Fruit fly (Drosophila melanogaster) whole organism, embryonic: ENCODE results near the gene Nse1.

Experiments used
- Atf6 ChIP-seq: fragments of 200-800 bp; sonication (Bioruptor generic); IDR thresholded peaks from 2 replicates; pipeline ENCODE4 v1.3.6; 2022; ENCODE audit warnings: missing biosample characterization, missing genetic modification characterization
- B-H2 ChIP-seq: fragments of 200-800 bp; sonication (Bioruptor generic); optimal IDR thresholded peaks from 2 replicates; lab custom pipeline; 2018; ENCODE audit warnings: missing biosample characterization, mild to moderate bottlenecking, missing genetic modification characterization
- BtbVII ChIP-seq: fragments of 200-800 bp; sonication (Bioruptor generic); optimal IDR thresholded peaks from 3 replicates; lab custom pipeline; 2017; ENCODE audit warnings: missing biosample characterization, mild to moderate bottlenecking, missing genetic modification characterization
- CG11398 ChIP-seq: fragments of 200-800 bp; sonication (Bioruptor generic); optimal IDR thresholded peaks from 2 replicates; lab custom pipeline; 2016; ENCODE audit warnings: missing biosample characterization, missing genetic modification characterization
- CG13624 ChIP-seq: fragments of 200-800 bp; sonication (Bioruptor generic); optimal IDR thresholded peaks from 2 replicates; lab custom pipeline; 2016; ENCODE audit warnings: missing biosample characterization, missing genetic modification characterization
- CG14050 ChIP-seq: fragments of 200-800 bp; sonication (Bioruptor generic); IDR thresholded peaks from 3 replicates; pipeline ENCODE4 v1.3.6; 2022; ENCODE audit warnings: missing biosample characterization, missing genetic modification characterization
- CG1529 ChIP-seq: fragments of 200-800 bp; sonication (Bioruptor generic); optimal IDR thresholded peaks from 3 replicates; lab custom pipeline; 2018; ENCODE audit warnings: missing biosample characterization, missing genetic modification characterization
- CG16813 ChIP-seq: fragments of 200-800 bp; sonication (Bioruptor generic); IDR thresholded peaks from 3 replicates; pipeline ENCODE4 v1.3.6; 2022; ENCODE audit warnings: missing biosample characterization, missing genetic modification characterization; ENCODE audit not compliant: partially characterized antibody
- CG17802 ChIP-seq: fragments of 200-800 bp; sonication (Bioruptor generic); optimal IDR thresholded peaks from 2 replicates; lab custom pipeline; 2018; ENCODE audit warnings: missing biosample characterization, mild to moderate bottlenecking, missing genetic modification characterization, moderate library complexity
- CG3065 ChIP-seq: fragments of 200-800 bp; sonication (Bioruptor generic); optimal IDR thresholded peaks from 2 replicates; lab custom pipeline; 2016; ENCODE audit warnings: missing biosample characterization, missing genetic modification characterization
- CG31224 ChIP-seq: fragments of 200-800 bp; sonication (Bioruptor generic); IDR thresholded peaks from 2 replicates; pipeline ENCODE4 v1.3.6; 2022; ENCODE audit warnings: missing biosample characterization, missing genetic modification characterization
- CG3407 ChIP-seq: fragments of 200-800 bp; sonication (Bioruptor generic); optimal IDR thresholded peaks from 2 replicates; lab custom pipeline; 2018; ENCODE audit warnings: missing biosample characterization, mild to moderate bottlenecking, missing genetic modification characterization
- CG4854 ChIP-seq: fragments of 200-800 bp; sonication (Bioruptor generic); optimal IDR thresholded peaks from 2 replicates; lab custom pipeline; 2016; ENCODE audit warnings: missing biosample characterization, missing genetic modification characterization, inconsistent platforms
- CG6765 ChIP-seq: fragments of 200-800 bp; sonication (Bioruptor generic); optimal IDR thresholded peaks from 3 replicates; lab custom pipeline; 2017; ENCODE audit warnings: missing biosample characterization, mild to moderate bottlenecking, missing genetic modification characterization
- CG7357 ChIP-seq: fragments of 200-800 bp; sonication (Bioruptor generic); IDR thresholded peaks from 3 replicates; pipeline ENCODE4 v1.3.6; 2022; ENCODE audit warnings: missing biosample characterization, missing genetic modification characterization
- CG7839 ChIP-seq: fragments of 200-800 bp; sonication (Bioruptor generic); optimal IDR thresholded peaks from 3 replicates; lab custom pipeline; 2018; ENCODE audit warnings: missing biosample characterization, mild to moderate bottlenecking, missing genetic modification characterization, moderate library complexity
- CG9727 ChIP-seq: fragments of 200-800 bp; sonication (Bioruptor generic); optimal IDR thresholded peaks from 3 replicates; lab custom pipeline; 2017; ENCODE audit warnings: missing biosample characterization, mild to moderate bottlenecking, missing genetic modification characterization
- CG9932 ChIP-seq: fragments of 200-800 bp; sonication (Bioruptor generic); IDR thresholded peaks from 2 replicates; pipeline ENCODE4 v1.3.6; 2022; ENCODE audit warnings: missing biosample characterization, missing genetic modification characterization
- Chrac-16 ChIP-seq: fragments of 200-800 bp; sonication (Bioruptor generic); optimal IDR thresholded peaks from 3 replicates; lab custom pipeline; 2016; ENCODE audit warnings: missing biosample characterization, missing genetic modification characterization
- Dip2 ChIP-seq: fragments of 200-800 bp; sonication (Bioruptor generic); IDR thresholded peaks from 2 replicates; pipeline ENCODE4 v1.3.6; 2022; ENCODE audit warnings: missing biosample characterization, missing genetic modification characterization
- Gug ChIP-seq: fragments of 200-800 bp; sonication (Bioruptor generic); IDR thresholded peaks from 4 replicates; pipeline ENCODE4 v1.3.6; 2022; ENCODE audit warnings: missing biosample characterization, missing genetic modification characterization
- HHEX ChIP-seq: fragments of 200-800 bp; sonication (Bioruptor generic); optimal IDR thresholded peaks from 3 replicates; lab custom pipeline; 2017; ENCODE audit warnings: missing biosample characterization, mild to moderate bottlenecking, missing genetic modification characterization, missing genetic modification reagents
- HLH3B ChIP-seq: fragments of 200-800 bp; sonication (Bioruptor generic); IDR thresholded peaks from 2 replicates; pipeline ENCODE4 v1.3.6; 2022; ENCODE audit warnings: missing biosample characterization, missing genetic modification characterization
- HLH54F ChIP-seq: fragments of 200-800 bp; sonication (Bioruptor generic); optimal IDR thresholded peaks from 3 replicates; lab custom pipeline; 2016; ENCODE audit warnings: missing biosample characterization, missing genetic modification characterization
- HmgD ChIP-seq: fragments of 200-800 bp; sonication (Bioruptor generic); optimal IDR thresholded peaks from 3 replicates; lab custom pipeline; 2016; ENCODE audit warnings: missing biosample characterization, missing genetic modification characterization
- NK7.1 ChIP-seq: fragments of 200-800 bp; sonication (Bioruptor generic); optimal IDR thresholded peaks from 3 replicates; lab custom pipeline; 2016; ENCODE audit warnings: missing biosample characterization, missing genetic modification characterization
- Nf-YC ChIP-seq: fragments of 200-800 bp; optimal IDR thresholded peaks from 3 replicates; lab custom pipeline; 2019; ENCODE audit warnings: missing biosample characterization, mild to moderate bottlenecking, missing genetic modification characterization, moderate library complexity
- Oaz ChIP-seq: fragments of 200-800 bp; sonication (Bioruptor generic); IDR thresholded peaks from 2 replicates; pipeline ENCODE4 v1.3.6; 2022; ENCODE audit warnings: missing biosample characterization, missing genetic modification characterization
- Ptx1 ChIP-seq: fragments of 200-800 bp; sonication (Bioruptor generic); IDR thresholded peaks from 2 replicates; pipeline ENCODE4 v1.3.6; 2022; ENCODE audit warnings: missing biosample characterization, missing genetic modification characterization
- Side ChIP-seq: fragments of 200-800 bp; sonication (Bioruptor generic); optimal IDR thresholded peaks from 2 replicates; lab custom pipeline; 2016; ENCODE audit warnings: missing biosample characterization, missing genetic modification characterization
- Sin3A ChIP-seq: fragments of >200 bp; optimal IDR thresholded peaks from 2 replicates; lab custom pipeline; 2018
- Xrp1 ChIP-seq: fragments of 200-800 bp; sonication (Bioruptor generic); IDR thresholded peaks from 2 replicates; pipeline ENCODE4 v1.3.6; 2022; ENCODE audit warnings: missing biosample characterization, missing genetic modification characterization
- abd-A ChIP-seq: fragments of 200-800 bp; sonication (Bioruptor generic); optimal IDR thresholded peaks from 3 replicates; lab custom pipeline; 2019; ENCODE audit warnings: missing biosample characterization, mild to moderate bottlenecking, missing genetic modification characterization, moderate library complexity
- amos ChIP-seq: fragments of 200-800 bp; sonication (Bioruptor generic); IDR thresholded peaks from 2 replicates; pipeline ENCODE4 v1.3.6; 2022; ENCODE audit warnings: missing biosample characterization, missing genetic modification characterization; ENCODE audit not compliant: partially characterized antibody
- ap ChIP-seq: fragments of 200-800 bp; sonication (Bioruptor generic); IDR thresholded peaks from 2 replicates; pipeline ENCODE4 v1.3.6; 2022; ENCODE audit warnings: missing biosample characterization, missing genetic modification characterization
- ci ChIP-seq: fragments of 200-800 bp; sonication (Bioruptor generic); IDR thresholded peaks from 3 replicates; pipeline ENCODE4 v1.3.6; 2022; ENCODE audit warnings: missing biosample characterization, missing genetic modification characterization
- dmrt99B ChIP-seq: fragments of 200-800 bp; sonication (Bioruptor generic); optimal IDR thresholded peaks from 2 replicates; lab custom pipeline; 2018; ENCODE audit warnings: missing biosample characterization, mild to moderate bottlenecking, missing genetic modification characterization, moderate library complexity
- gce ChIP-seq: fragments of 200-800 bp; sonication (Bioruptor generic); IDR thresholded peaks from 3 replicates; pipeline ENCODE4 v1.3.6; 2022; ENCODE audit warnings: missing biosample characterization, missing genetic modification characterization
- gcm2 ChIP-seq: fragments of 200-800 bp; sonication (Bioruptor generic); optimal IDR thresholded peaks from 2 replicates; lab custom pipeline; 2016; ENCODE audit warnings: missing biosample characterization, missing genetic modification characterization
- lbe ChIP-seq: fragments of 200-800 bp; sonication (Bioruptor generic); optimal IDR thresholded peaks from 2 replicates; lab custom pipeline; 2016; ENCODE audit warnings: missing biosample characterization, mild to moderate bottlenecking, missing genetic modification characterization
- nmo ChIP-seq: fragments of 200-800 bp; sonication (Bioruptor generic); optimal IDR thresholded peaks from 2 replicates; lab custom pipeline; 2018; ENCODE audit warnings: missing biosample characterization, mild to moderate bottlenecking, missing genetic modification characterization, moderate library complexity
- nom ChIP-seq: fragments of 200-800 bp; sonication (Bioruptor generic); optimal IDR thresholded peaks from 2 replicates; lab custom pipeline; 2017; ENCODE audit warnings: missing biosample characterization, missing genetic modification characterization, mild to moderate bottlenecking, moderate library complexity, missing genetic modification reagents
- odd ChIP-seq: fragments of 200-800 bp; sonication (Bioruptor generic); optimal IDR thresholded peaks from 2 replicates; lab custom pipeline; 2017; ENCODE audit warnings: missing biosample characterization, mild to moderate bottlenecking, missing genetic modification characterization
- repo ChIP-seq: fragments of 200-800 bp; sonication (Bioruptor generic); optimal IDR thresholded peaks from 2 replicates; lab custom pipeline; 2016; ENCODE audit warnings: missing biosample characterization, missing genetic modification characterization
- sens-2 ChIP-seq: fragments of 200-800 bp; sonication (Bioruptor generic); IDR thresholded peaks from 2 replicates; pipeline ENCODE4 v1.3.6; 2022; ENCODE audit warnings: missing biosample characterization, missing genetic modification characterization
- stc ChIP-seq: fragments of 200-800 bp; sonication (Bioruptor generic); IDR thresholded peaks from 2 replicates; pipeline ENCODE4 v1.3.6; 2022; ENCODE audit warnings: missing biosample characterization, missing genetic modification characterization
- trh ChIP-seq: fragments of 200-800 bp; sonication (Bioruptor generic); optimal IDR thresholded peaks from 2 replicates; lab custom pipeline; 2016; ENCODE audit warnings: missing biosample characterization, missing genetic modification characterization
- unc-4 ChIP-seq: fragments of 200-800 bp; sonication (Bioruptor generic); IDR thresholded peaks from 2 replicates; pipeline ENCODE4 v1.3.6; 2022; ENCODE audit warnings: missing biosample characterization, missing genetic modification characterization; ENCODE audit not compliant: partially characterized antibody
- vfl ChIP-seq: fragments of 200-800 bp; sonication (Bioruptor generic); optimal IDR thresholded peaks from 2 replicates; lab custom pipeline; 2016; ENCODE audit warnings: missing biosample characterization, missing genetic modification characterization
- z ChIP-seq: fragments of 200-800 bp; sonication (Bioruptor generic); IDR thresholded peaks from 3 replicates; pipeline ENCODE4 v1.3.6; 2022; ENCODE audit warnings: missing biosample characterization, missing genetic modification characterization

The Nse1 gene

dm6 chr2L:6647103-6647711, 30.2 kb downstream of the Nse1 start (continued):
- peak; percentile 98 for TF ChIP-seq Side (GFP tag; lab: Kevin White, UChicago)
- peak; percentile 98 for TF ChIP-seq CG9727 (GFP tag; lab: Kevin White, UChicago)
- TF ChIP-seq amos (GFP tag; lab: Robert Waterston, UW), result no peak; the same call in 1 of the 2 replicates
- TF ChIP-seq NK7.1 (GFP tag; lab: Kevin White, UChicago), result peak; percentile 98
- peak; percentile 97 for TF ChIP-seq ap
- peak; percentile 97 for TF ChIP-seq HLH54F (GFP tag; lab: Kevin White, UChicago)
- peak; percentile 98 for TF ChIP-seq CG13624 (GFP tag; lab: Kevin White, UChicago)
- TF ChIP-seq Chrac-16 (GFP tag; lab: Kevin White, UChicago), result peak; percentile 98
- TF ChIP-seq Xrp1 (GFP tag; lab: Robert Waterston, UW), result peak; percentile 98
- peak; percentile 83 for TF ChIP-seq z (GFP tag; lab: Robert Waterston, UW)
- peak; percentile 99 for TF ChIP-seq CG7839 (tag; lab: Kevin White, UChicago)
- TF ChIP-seq stc, result peak; percentile 98
- peak; percentile 96 for TF ChIP-seq HmgD
- TF ChIP-seq CG1529 (GFP tag; lab: Kevin White, UChicago), result peak; percentile 99
- peak; percentile 94 for TF ChIP-seq Gug
- peak; percentile 97 for TF ChIP-seq CG3065 (GFP tag; lab: Kevin White, UChicago)
- peak; percentile 90 for TF ChIP-seq CG7357 (GFP tag; lab: Robert Waterston, UW)
- peak; percentile 99 for TF ChIP-seq ci
- peak; percentile 99 for TF ChIP-seq CG11398 (GFP tag; lab: Kevin White, UChicago)
- peak; percentile 55; the same call in 1 of the 2 replicates for TF ChIP-seq Dip2 (GFP tag; lab: Robert Waterston, UW)
- peak; percentile 98 for TF ChIP-seq HHEX (GFP tag; lab: Kevin White, UChicago)
- peak; percentile 98 for TF ChIP-seq HLH3B (GFP tag; lab: Robert Waterston, UW)
- TF ChIP-seq nmo, result peak; percentile 98
- TF ChIP-seq gcm2, result peak; percentile 97
- peak; percentile 97 for TF ChIP-seq gce
- peak; percentile 88 for TF ChIP-seq CG17802 (tag; lab: Kevin White, UChicago)
- TF ChIP-seq vfl (GFP tag; lab: Kevin White, UChicago), result peak; percentile 96
- peak; percentile 99 for TF ChIP-seq odd (GFP tag; lab: Kevin White, UChicago)
- TF ChIP-seq trh (GFP tag; lab: Kevin White, UChicago), result peak; percentile 95
- TF ChIP-seq dmrt99B (tag; lab: Kevin White, UChicago), result peak; percentile 99
- TF ChIP-seq abd-A (tag; lab: Kevin White, UChicago), result peak; percentile 92
- peak; percentile 86 for TF ChIP-seq lbe (GFP tag; lab: Kevin White, UChicago)
- peak; percentile 98 for TF ChIP-seq Ptx1
- peak; percentile 98 for TF ChIP-seq BtbVII (GFP tag; lab: Kevin White, UChicago)
- TF ChIP-seq unc-4 (GFP tag; lab: Robert Waterston, UW), result no peak
- peak; percentile 96 for TF ChIP-seq Oaz (GFP tag; lab: Robert Waterston, UW)
- peak; percentile 97 for TF ChIP-seq CG6765
- TF ChIP-seq sens-2 (GFP tag; lab: Robert Waterston, UW), result peak; percentile 96
- peak; percentile 92 for TF ChIP-seq CG31224 (GFP tag; lab: Robert Waterston, UW)
- TF ChIP-seq Nf-YC (tag; lab: Kevin White, UChicago), result peak; percentile 91
- peak; percentile 92 for TF ChIP-seq CG9932 (GFP tag; lab: Robert Waterston, UW)
- peak; percentile 98 for TF ChIP-seq Atf6 (GFP tag; lab: Robert Waterston, UW)
- TF ChIP-seq CG14050 (GFP tag; lab: Robert Waterston, UW), result peak; percentile 97
- peak; percentile 98 for TF ChIP-seq CG4854 (GFP tag; lab: Kevin White, UChicago)
- peak; percentile 93 for TF ChIP-seq B-H2 (GFP tag; lab: Kevin White, UChicago)
- peak; percentile 98 for TF ChIP-seq repo
- TF ChIP-seq CG16813 (GFP tag; lab: Robert Waterston, UW), result peak; percentile 47; the same call in 1 of the 3 replicates
- no peak for TF ChIP-seq Sin3A
- peak; percentile 84 for TF ChIP-seq nom (GFP tag; lab: Kevin White, UChicago)
- peak; percentile 97 for TF ChIP-seq CG3407 (GFP tag; lab: Kevin White, UChicago)
